Worm (Caenorhabditis elegans): ENCODE measurements around the gene scav-3.

Gene scav-3

DNA sequence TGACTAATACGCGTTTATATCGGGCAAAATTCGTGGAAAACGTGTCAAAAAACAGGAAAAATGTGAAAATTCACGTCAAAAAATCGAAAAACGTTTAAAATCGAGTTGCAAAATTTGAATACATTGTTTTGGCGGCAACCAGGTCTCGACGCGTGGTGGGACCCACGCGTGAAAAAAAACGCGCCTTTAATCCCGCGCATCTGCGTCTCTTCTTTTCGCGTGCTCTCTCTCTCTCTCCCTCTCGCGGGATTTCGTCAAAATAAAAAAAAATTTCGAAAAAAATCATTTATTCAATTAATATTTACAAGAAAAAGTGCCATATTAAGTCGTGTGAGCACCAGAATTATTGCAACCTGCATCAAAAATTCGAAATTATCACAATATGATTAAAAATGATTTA, 3.3 kb downstream of the scav-3 start, which contains the start of gene ani-1 (continued):
- TF ChIP-seq attf-6 (GFP tag; IDR thresholded peaks at IDR 0.05), result 0 out of 2 replicates have a peak, but pooled peaks have one; percentile 10
- TF ChIP-seq efl-1 (GFP tag; optimal IDR thresholded peaks at IDR 0.05), result peak; percentile 91
- peak; percentile 32; the same call in 1 of the 2 replicates for TF ChIP-seq C06A6.2 (GFP tag; conservative IDR thresholded peaks at IDR 0.05)
- peak; percentile 89 for TF ChIP-seq dox-1 (GFP tag; IDR thresholded peaks at IDR 0.05)
- no peak for TF ChIP-seq rpc-1 (optimal IDR thresholded peaks at IDR 0.05)
- TF ChIP-seq rpc-1 (tag; optimal IDR thresholded peaks at IDR 0.05), result no peak
- peak; percentile 66; the same call in 1 of the 2 replicates for TF ChIP-seq K11D2.4 (GFP tag; IDR thresholded peaks at IDR 0.05)
- no peak for TF ChIP-seq attf-3 (GFP tag; conservative IDR thresholded peaks at IDR 0.05)
- no peak for TF ChIP-seq atf-7 (tag; optimal IDR thresholded peaks at IDR 0.05)
- no peak for TF ChIP-seq chd-7 (tag; optimal IDR thresholded peaks at IDR 0.05)
- no peak for TF ChIP-seq nfya-2 (GFP tag; IDR thresholded peaks at IDR 0.05)
- no peak for TF ChIP-seq cebp-2 (GFP tag; IDR thresholded peaks at IDR 0.05)
- peak; percentile 56 for TF ChIP-seq snpc-1.1 (tag; optimal IDR thresholded peaks at IDR 0.05; ENCODE audit: insufficient read depth)
- peak; percentile 65; the same call in 1 of the 2 replicates for TF ChIP-seq ceh-100 (GFP tag; IDR thresholded peaks at IDR 0.05)
- no peak for TF ChIP-seq bed-1 (GFP tag; IDR thresholded peaks at IDR 0.05)
- TF ChIP-seq die-1 (tag; optimal IDR thresholded peaks at IDR 0.05), result no peak
- no peak for TF ChIP-seq ama-1 (optimal IDR thresholded peaks at IDR 0.05)
- no peak for TF ChIP-seq ama-1 (GFP tag; optimal IDR thresholded peaks at IDR 0.05)
- no peak for TF ChIP-seq F55B11.4 (tag; optimal IDR thresholded peaks at IDR 0.05; ENCODE audit: borderline replicate concordance, insufficient read depth)
- TF ChIP-seq ztf-6 (GFP tag; IDR thresholded peaks at IDR 0.05), result no peak
- TF ChIP-seq D2030.7 (GFP tag; IDR thresholded peaks at IDR 0.05), result peak; percentile 84
- peak; percentile 73; the same call in 1 of the 2 replicates for TF ChIP-seq Y95B8A.8 (GFP tag; IDR thresholded peaks at IDR 0.05)
- peak; percentile 57 for TF ChIP-seq tbp1 (GFP tag; optimal IDR thresholded peaks at IDR 0.05)
- TF ChIP-seq ztf-18 (tag; optimal IDR thresholded peaks at IDR 0.05), result no peak
- no peak for TF ChIP-seq nhr-179 (tag; optimal IDR thresholded peaks at IDR 0.05)
- TF ChIP-seq T26A5.8 (tag; optimal IDR thresholded peaks at IDR 0.05), result no peak
- TF ChIP-seq ztf-28 (GFP tag; IDR thresholded peaks at IDR 0.05), result peak; percentile 79
- no peak for TF ChIP-seq ceh-79 (tag; optimal IDR thresholded peaks at IDR 0.05)
- TF ChIP-seq lir-1 (GFP tag; conservative IDR thresholded peaks at IDR 0.05), result no peak; the same call in 1 of the 2 replicates
- TF ChIP-seq attf-5 (GFP tag; optimal IDR thresholded peaks at IDR 0.05), result no peak
- peak; percentile 85 for TF ChIP-seq ceh-91 (GFP tag; IDR thresholded peaks at IDR 0.05)
- TF ChIP-seq ceh-40 (GFP tag; IDR thresholded peaks at IDR 0.05), result no peak
- peak; percentile 52; the same call in 1 of the 2 replicates for TF ChIP-seq zfh-2 (GFP tag; conservative IDR thresholded peaks at IDR 0.05)
- no peak for TF ChIP-seq F37B4.10 (GFP tag; IDR thresholded peaks at IDR 0.05)
- no peak for TF ChIP-seq mel-28 (tag; optimal IDR thresholded peaks at IDR 0.05; ENCODE audit: borderline replicate concordance)
- TF ChIP-seq madf-10 (tag; optimal IDR thresholded peaks at IDR 0.05), result no peak
- peak; percentile 87 for TF ChIP-seq dpl-1 (GFP tag; optimal IDR thresholded peaks at IDR 0.05)
- no peak for TF ChIP-seq nhr-120 (GFP tag; IDR thresholded peaks at IDR 0.05)
- peak; percentile 32 for TF ChIP-seq F49E8.2 (tag; optimal IDR thresholded peaks at IDR 0.05; ENCODE audit: insufficient read depth)
- no peak for TF ChIP-seq F22D6.2 (tag; optimal IDR thresholded peaks at IDR 0.05)
- TF ChIP-seq F39B2.1 (GFP tag; IDR thresholded peaks at IDR 0.05), result no peak
- peak; percentile 65 for TF ChIP-seq nfyb-1 (GFP tag; IDR thresholded peaks at IDR 0.05)
- 0 out of 2 replicates have a peak, but pooled peaks have one; percentile 48 for TF ChIP-seq pbrm-1 (GFP tag; IDR thresholded peaks at IDR 0.05)
- TF ChIP-seq Y53G8AR.9 (GFP tag; conservative IDR thresholded peaks at IDR 0.05), result peak; percentile 57; the same call in 1 of the 2 replicates
- TF ChIP-seq C17E4.6 (GFP tag; IDR thresholded peaks at IDR 0.05), result peak; percentile 59; the same call in 1 of the 2 replicates
- TF ChIP-seq Y53F4B.3 (GFP tag; IDR thresholded peaks at IDR 0.05), result 0 out of 2 replicates have a peak, but pooled peaks have one; percentile 42
- TF ChIP-seq nfya-1 (tag; optimal IDR thresholded peaks at IDR 0.05; ENCODE audit: borderline replicate concordance, insufficient read depth), result no peak
- no peak for TF ChIP-seq bed-2 (GFP tag; IDR thresholded peaks at IDR 0.05)
- TF ChIP-seq hsf-1 (GFP tag; IDR thresholded peaks at IDR 0.05), result peak; percentile 38; the same call in 1 of the 2 replicates
- TF ChIP-seq madf-6 (GFP tag; IDR thresholded peaks at IDR 0.05), result peak; percentile 93
